Fruit fly (Drosophila melanogaster) whole organism, embryonic: Measurements from ENCODE around the gene Mic26-27.
A peak's percentile ranks its signal among the peaks of the same experiment; 100 is the strongest.

ENCODE experiments used
- ATbp ChIP-seq: fragments of 200-800 bp; sonication (Bioruptor generic); optimal IDR thresholded peaks from 2 replicates; lab custom pipeline; 2017; ENCODE audit warnings: missing biosample characterization, mild to moderate bottlenecking, missing genetic modification characterization, missing genetic modification reagents
- Asciz ChIP-seq: fragments of 200-800 bp; sonication (Bioruptor generic); optimal IDR thresholded peaks from 2 replicates; lab custom pipeline; 2017; ENCODE audit warnings: missing biosample characterization, mild to moderate bottlenecking, missing genetic modification characterization, missing genetic modification reagents
- B-H2 ChIP-seq: fragments of 200-800 bp; sonication (Bioruptor generic); optimal IDR thresholded peaks from 2 replicates; lab custom pipeline; 2018; ENCODE audit warnings: missing biosample characterization, mild to moderate bottlenecking, missing genetic modification characterization
- CG1024 ChIP-seq: fragments of 200-800 bp; sonication (Bioruptor generic); IDR thresholded peaks from 2 replicates; pipeline ENCODE4 v1.3.6; 2022; ENCODE audit warnings: missing biosample characterization, missing genetic modification characterization
- CG1233 ChIP-seq: fragments of 200-800 bp; sonication (Bioruptor generic); optimal IDR thresholded peaks from 4 replicates; lab custom pipeline; 2018; ENCODE audit warnings: missing biosample characterization, mild to moderate bottlenecking, missing genetic modification characterization
- CG12942 ChIP-seq: fragments of 200-800 bp; sonication (Bioruptor generic); optimal IDR thresholded peaks from 3 replicates; lab custom pipeline; 2016; ENCODE audit warnings: missing biosample characterization, missing genetic modification characterization
- CG13287 ChIP-seq: fragments of 200-800 bp; sonication (Bioruptor generic); IDR thresholded peaks from 2 replicates; pipeline ENCODE4 v1.3.6; 2022; ENCODE audit warnings: missing biosample characterization, missing genetic modification characterization; ENCODE audit not compliant: partially characterized antibody
- CG14860 ChIP-seq: fragments of 200-800 bp; sonication (Bioruptor generic); IDR thresholded peaks from 3 replicates; pipeline ENCODE4 v1.3.6; 2022; ENCODE audit warnings: missing biosample characterization, missing genetic modification characterization; ENCODE audit not compliant: partially characterized antibody
- CG17186 ChIP-seq: fragments of 200-800 bp; sonication (Bioruptor generic); optimal IDR thresholded peaks from 3 replicates; lab custom pipeline; 2017; ENCODE audit warnings: missing biosample characterization, missing genetic modification reagents, missing genetic modification characterization
- CG17612 ChIP-seq: fragments of 200-800 bp; sonication (Bioruptor generic); IDR thresholded peaks from 2 replicates; pipeline ENCODE4 v1.3.6; 2022; ENCODE audit warnings: missing biosample characterization, missing genetic modification characterization
- CG17802 ChIP-seq: fragments of 200-800 bp; sonication (Bioruptor generic); optimal IDR thresholded peaks from 2 replicates; lab custom pipeline; 2018; ENCODE audit warnings: missing biosample characterization, mild to moderate bottlenecking, missing genetic modification characterization, moderate library complexity
- CG17829 ChIP-seq: fragments of 200-800 bp; optimal IDR thresholded peaks from 2 replicates; lab custom pipeline; 2019; ENCODE audit warnings: missing biosample characterization, mild to moderate bottlenecking, missing genetic modification characterization, moderate library complexity
- CG2199 ChIP-seq: fragments of 200-800 bp; sonication (Bioruptor generic); IDR thresholded peaks from 3 replicates; pipeline ENCODE4 v1.3.6; 2022; ENCODE audit warnings: missing biosample characterization, missing genetic modification characterization
- CG2889 ChIP-seq: fragments of 200-800 bp; sonication (Bioruptor generic); IDR thresholded peaks from 3 replicates; pipeline ENCODE4 v1.3.6; 2022; ENCODE audit warnings: missing biosample characterization, missing genetic modification characterization
- CG32767 ChIP-seq: fragments of 200-800 bp; sonication (Bioruptor generic); IDR thresholded peaks from 2 replicates; pipeline ENCODE4 v1.3.6; 2022; ENCODE audit warnings: missing biosample characterization, missing genetic modification characterization
- CG42726 ChIP-seq: fragments of 200-800 bp; sonication (Bioruptor generic); IDR thresholded peaks from 2 replicates; pipeline ENCODE4 v1.3.6; 2022; ENCODE audit warnings: missing biosample characterization, missing genetic modification characterization; ENCODE audit not compliant: partially characterized antibody
- CG4282 ChIP-seq: fragments of 200-800 bp; sonication (Bioruptor generic); optimal IDR thresholded peaks from 2 replicates; lab custom pipeline; 2016; ENCODE audit warnings: missing biosample characterization, missing genetic modification characterization
- CG43689 ChIP-seq: fragments of 200-800 bp; sonication (Bioruptor generic); IDR thresholded peaks from 2 replicates; pipeline ENCODE4 v1.3.6; 2022; ENCODE audit warnings: missing biosample characterization, missing genetic modification characterization
- CG4820 ChIP-seq: fragments of 200-800 bp; sonication (Bioruptor generic); optimal IDR thresholded peaks from 3 replicates; lab custom pipeline; 2016; ENCODE audit warnings: missing biosample characterization, missing genetic modification characterization
- CG4854 ChIP-seq: fragments of 200-800 bp; sonication (Bioruptor generic); optimal IDR thresholded peaks from 2 replicates; lab custom pipeline; 2016; ENCODE audit warnings: missing biosample characterization, missing genetic modification characterization, inconsistent platforms
- CG5180 ChIP-seq: fragments of 200-800 bp; sonication (Bioruptor generic); optimal IDR thresholded peaks from 3 replicates; lab custom pipeline; 2017; ENCODE audit warnings: missing biosample characterization, missing genetic modification characterization, mild to moderate bottlenecking, moderate library complexity, missing genetic modification reagents
- CG7357 ChIP-seq: fragments of 200-800 bp; sonication (Bioruptor generic); IDR thresholded peaks from 3 replicates; pipeline ENCODE4 v1.3.6; 2022; ENCODE audit warnings: missing biosample characterization, missing genetic modification characterization
- CG7928 ChIP-seq: fragments of 200-800 bp; sonication (Bioruptor generic); optimal IDR thresholded peaks from 2 replicates; lab custom pipeline; 2017; ENCODE audit warnings: missing biosample characterization, mild to moderate bottlenecking, missing genetic modification characterization
- CG9215 ChIP-seq: fragments of 200-800 bp; sonication (Bioruptor generic); IDR thresholded peaks from 2 replicates; pipeline ENCODE4 v1.3.6; 2022; ENCODE audit warnings: missing biosample characterization, missing genetic modification characterization
- CHES-1-like ChIP-seq: fragments of 200-800 bp; sonication (Bioruptor generic); optimal IDR thresholded peaks from 2 replicates; lab custom pipeline; 2016; ENCODE audit warnings: missing biosample characterization, missing genetic modification characterization
- CrebB ChIP-seq: fragments of 200-800 bp; sonication (Bioruptor generic); optimal IDR thresholded peaks from 3 replicates; lab custom pipeline; 2018; ENCODE audit warnings: missing biosample characterization, mild to moderate bottlenecking, missing genetic modification characterization
- E2f2 ChIP-seq: fragments of 200-800 bp; sonication (Bioruptor generic); IDR thresholded peaks from 2 replicates; pipeline ENCODE4 v1.3.6; 2022; ENCODE audit warnings: missing biosample characterization, missing genetic modification characterization
- Mrtf ChIP-seq: fragments of 200-800 bp; sonication (Bioruptor generic); IDR thresholded peaks from 3 replicates; pipeline ENCODE4 v1.3.6; 2022; ENCODE audit warnings: missing biosample characterization, missing genetic modification characterization
- NC2α ChIP-seq: fragments of 200-800 bp; sonication (Bioruptor generic); optimal IDR thresholded peaks from 2 replicates; lab custom pipeline; 2016; ENCODE audit warnings: missing biosample characterization, missing genetic modification characterization
- Pdp1 ChIP-seq, 2 experiments: fragments of 200-800 bp; sonication (Bioruptor generic); optimal IDR thresholded peaks; 3 replicates each; lab custom pipeline; 2016; ENCODE audit warnings: missing biosample characterization in 2 of 2, missing genetic modification characterization in 2 of 2, mild to moderate bottlenecking in 1 of 2, moderate library complexity in 1 of 2
- Rfx ChIP-seq: fragments of 200-800 bp; sonication (Bioruptor generic); IDR thresholded peaks from 2 replicates; pipeline ENCODE4 v1.3.6; 2022; ENCODE audit warnings: missing biosample characterization, missing genetic modification characterization
- YL-1 ChIP-seq: fragments of 200-800 bp; sonication (Bioruptor generic); optimal IDR thresholded peaks from 3 replicates; lab custom pipeline; 2017; ENCODE audit warnings: missing biosample characterization, mild to moderate bottlenecking, missing genetic modification characterization
- abd-A ChIP-seq: fragments of 200-800 bp; sonication (Bioruptor generic); optimal IDR thresholded peaks from 3 replicates; lab custom pipeline; 2019; ENCODE audit warnings: missing biosample characterization, mild to moderate bottlenecking, missing genetic modification characterization, moderate library complexity
- ash1 ChIP-seq: fragments of 200-800 bp; sonication (Bioruptor generic); optimal IDR thresholded peaks from 2 replicates; lab custom pipeline; 2018; ENCODE audit warnings: missing biosample characterization, mild to moderate bottlenecking, missing genetic modification characterization
- az2 ChIP-seq: fragments of 200-800 bp; sonication (Bioruptor generic); optimal IDR thresholded peaks from 3 replicates; lab custom pipeline; 2016; ENCODE audit warnings: missing biosample characterization, missing genetic modification characterization
- ci ChIP-seq: fragments of 200-800 bp; sonication (Bioruptor generic); IDR thresholded peaks from 3 replicates; pipeline ENCODE4 v1.3.6; 2022; ENCODE audit warnings: missing biosample characterization, missing genetic modification characterization
- corto ChIP-seq: fragments of 200-800 bp; sonication (Bioruptor generic); optimal IDR thresholded peaks from 2 replicates; lab custom pipeline; 2016; ENCODE audit warnings: missing biosample characterization, mild to moderate bottlenecking, missing genetic modification characterization, moderate library complexity
- esg ChIP-seq: fragments of 200-800 bp; sonication (Bioruptor generic); conservative IDR thresholded peaks from 2 replicates; pipeline ENCODE4 v1.3.6; 2022; ENCODE audit warnings: missing biosample characterization, missing genetic modification characterization
- exex ChIP-seq: fragments of 200-800 bp; sonication (Bioruptor generic); optimal IDR thresholded peaks from 4 replicates; lab custom pipeline; 2018; ENCODE audit warnings: missing biosample characterization, mild to moderate bottlenecking, missing genetic modification characterization, moderate library complexity
- fd64A ChIP-seq: fragments of 200-800 bp; sonication (Bioruptor generic); optimal IDR thresholded peaks from 3 replicates; lab custom pipeline; 2018; ENCODE audit warnings: missing biosample characterization, mild to moderate bottlenecking, missing genetic modification characterization
- ftz-f1 ChIP-seq: fragments of 200-800 bp; sonication (Bioruptor generic); optimal IDR thresholded peaks from 2 replicates; lab custom pipeline; 2016; ENCODE audit warnings: missing biosample characterization, missing genetic modification characterization
- maf-S ChIP-seq: fragments of 200-800 bp; sonication (Bioruptor generic); optimal IDR thresholded peaks from 2 replicates; lab custom pipeline; 2016; ENCODE audit warnings: missing biosample characterization, missing genetic modification characterization
- nmo ChIP-seq: fragments of 200-800 bp; sonication (Bioruptor generic); optimal IDR thresholded peaks from 2 replicates; lab custom pipeline; 2018; ENCODE audit warnings: missing biosample characterization, mild to moderate bottlenecking, missing genetic modification characterization, moderate library complexity
- otp ChIP-seq: fragments of 200-800 bp; sonication (Bioruptor generic); IDR thresholded peaks from 3 replicates; pipeline ENCODE4, ENCODE4 v1.3.6; 2022; ENCODE audit warnings: missing biosample characterization, missing genetic modification characterization
- rib ChIP-seq: fragments of 200-800 bp; sonication (Bioruptor generic); IDR thresholded peaks from 2 replicates; pipeline ENCODE4 v1.3.6; 2022; ENCODE audit warnings: missing biosample characterization, missing genetic modification characterization
- tin ChIP-seq: fragments of 200-800 bp; sonication (Bioruptor generic); optimal IDR thresholded peaks from 3 replicates; lab custom pipeline; 2016; ENCODE audit warnings: missing biosample characterization, missing genetic modification characterization
- toy ChIP-seq: fragments of 200-800 bp; sonication (Bioruptor generic); IDR thresholded peaks from 2 replicates; pipeline ENCODE4 v1.3.6; 2022; ENCODE audit warnings: missing biosample characterization, missing genetic modification characterization
- vnd ChIP-seq: fragments of 200-800 bp; sonication (Bioruptor generic); IDR thresholded peaks from 3 replicates; pipeline ENCODE4 v1.3.6; 2022; ENCODE audit warnings: missing biosample characterization, missing genetic modification characterization; ENCODE audit not compliant: partially characterized antibody
- yki ChIP-seq: fragments of >200 bp; optimal IDR thresholded peaks from 3 replicates; lab custom pipeline; 2018

Mic26-27 gene

dm6 chr3R:16186791-16187681 lies 40.4 kb upstream of the Mic26-27 start, which contains the start of gene sra (continued):
- TF ChIP-seq CHES-1-like (GFP tag; lab: Kevin White, UChicago) (peak; percentile 77), nmo (GFP tag; lab: Kevin White, UChicago) (peak; percentile 54), ftz-f1 (no peak), CG2199 (peak; percentile 59; the same call in 2 of the 3 replicates), tin (no peak), CG12942 (GFP tag; lab: Kevin White, UChicago) (no peak), CG7928 (GFP tag; lab: Kevin White, UChicago) (no peak), Pdp1 (GFP tag; optimal IDR thresholded peaks at IDR 0.05; lab: Kevin White, UChicago) (peak in 1 of 2 experiments; percentile 16), CG4820 (GFP tag; lab: Kevin White, UChicago) (no peak), CG1233 (GFP tag; lab: Kevin White, UChicago) (peak; percentile 17), ash1 (peak; percentile 45), CG42726 (GFP tag; lab: Robert Waterston, UW) (peak; percentile 96), vnd (GFP tag; lab: Robert Waterston, UW) (peak; percentile 95), CG9215 (GFP tag; lab: Robert Waterston, UW) (no peak), Rfx (GFP tag; lab: Robert Waterston, UW) (peak; percentile 58), maf-S (GFP tag; lab: Kevin White, UChicago) (peak; percentile 13), E2f2 (peak; percentile 32), CG2889 (GFP tag; lab: Robert Waterston, UW) (no peak), CG7357 (GFP tag; lab: Robert Waterston, UW) (0 out of 3 replicates have a peak, but pooled peaks have one; percentile 5), CG14860 (GFP tag; lab: Robert Waterston, UW) (peak; percentile 94), otp (GFP tag; lab: Robert Waterston, UW) (no peak), YL-1 (GFP tag; lab: Kevin White, UChicago) (peak; percentile 90), fd64A (GFP tag; lab: Kevin White, UChicago) (no peak), CG43689 (GFP tag; lab: Robert Waterston, UW) (no peak), corto (GFP tag; lab: Kevin White, UChicago) (no peak), CG17612 (GFP tag; lab: Robert Waterston, UW) (no peak), az2 (GFP tag; lab: Kevin White, UChicago) (no peak), CG5180 (GFP tag; lab: Kevin White, UChicago) (no peak), Asciz (GFP tag; lab: Kevin White, UChicago) (no peak), yki (lab: Kevin White, UChicago) (no peak), CG17802 (no peak), NC2α (GFP tag; lab: Kevin White, UChicago) (peak; percentile 36), Mrtf (no peak), toy (no peak), rib (peak; percentile 17; the same call in 1 of the 2 replicates), CG13287 (GFP tag; lab: Robert Waterston, UW) (peak; percentile 99), CG4854 (GFP tag; lab: Kevin White, UChicago) (peak; percentile 40), CG4282 (GFP tag; lab: Kevin White, UChicago) (no peak), abd-A (tag; lab: Kevin White, UChicago) (no peak), ATbp (GFP tag; lab: Kevin White, UChicago) (no peak), CG17829 (tag; lab: Kevin White, UChicago) (peak; percentile 72), CG17186 (GFP tag; lab: Kevin White, UChicago) (peak; percentile 3), esg (GFP tag; lab: Robert Waterston, UW) (no peak), CG1024 (GFP tag; lab: Robert Waterston, UW) (no peak), CrebB (tag; lab: Kevin White, UChicago) (peak; percentile 30), CG32767 (GFP tag; lab: Robert Waterston, UW) (no peak), B-H2 (peak; percentile 48), exex (tag; lab: Kevin White, UChicago) (no peak), ci (GFP tag; lab: Robert Waterston, UW) (peak; percentile 72; the same call in 2 of the 3 replicates)
